Worm (Caenorhabditis elegans): ENCODE data around the gene M110.8.

DNA sequence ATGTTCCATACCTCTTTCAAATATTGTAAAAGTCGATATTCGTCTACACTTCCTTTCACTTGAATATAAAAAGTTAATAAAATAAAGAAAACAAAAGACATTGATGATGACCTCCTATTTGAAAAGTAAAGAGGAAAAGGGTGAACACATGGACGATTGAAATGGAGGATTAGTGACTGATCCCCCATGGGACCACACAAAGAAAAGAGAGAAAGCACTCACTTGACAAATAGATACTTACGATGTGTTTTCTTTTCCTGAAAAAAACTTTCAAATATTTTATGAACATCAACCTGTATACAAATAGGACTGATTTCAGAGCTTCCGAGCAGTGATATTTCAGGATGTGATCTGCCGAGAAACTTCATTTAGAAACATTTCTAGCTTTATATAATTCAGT lies 32.3 kb downstream of the M110.8 start, which contains the start of gene acr-14:
- TF ChIP-seq atf-7 (tag; optimal IDR thresholded peaks at IDR 0.05): no peak
- TF ChIP-seq die-1 (tag; optimal IDR thresholded peaks at IDR 0.05): no peak
